Fruit fly (Drosophila melanogaster): Measurements from ENCODE around the gene CG14621.
A peak's percentile ranks its signal among the peaks of the same experiment; 100 is the strongest.

The CG14621 gene

dm6 chrX:22487667-22488593, 43.9 kb downstream of the CG14621 start (continued):
- TF ChIP-seq CG31441 (GFP tag; IDR thresholded peaks at IDR 0.05) (peak; percentile 58), CG11695 (GFP tag; IDR thresholded peaks at IDR 0.05) (peak; percentile 60; the same call in 2 of the 3 replicates), ERR (GFP tag; optimal IDR thresholded peaks at IDR 0.05) (peak; percentile 11), CG13624 (GFP tag; optimal IDR thresholded peaks at IDR 0.05) (no peak), CG17361 (GFP tag; IDR thresholded peaks at IDR 0.05) (peak; percentile 44; the same call in 2 of the 3 replicates), PHDP (tag; optimal IDR thresholded peaks at IDR 0.05) (peak; percentile 70), dmrt99B (tag; optimal IDR thresholded peaks at IDR 0.05) (peak; percentile 64), CG2889 (GFP tag; IDR thresholded peaks at IDR 0.05) (no peak), CG7357 (GFP tag; IDR thresholded peaks at IDR 0.05) (peak; percentile 24; the same call in 1 of the 3 replicates), D (optimal IDR thresholded peaks at IDR 0.05) (no peak), D (GFP tag; optimal IDR thresholded peaks at IDR 0.05) (no peak), Myb (GFP tag; optimal IDR thresholded peaks at IDR 0.05) (peak; percentile 1), CG10321 (GFP tag; IDR thresholded peaks at IDR 0.05) (no peak), Max (GFP tag; optimal IDR thresholded peaks at IDR 0.05) (peak; percentile 22), CG13775 (GFP tag; optimal IDR thresholded peaks at IDR 0.05) (peak; percentile 38), insv (GFP tag; optimal IDR thresholded peaks at IDR 0.05) (no peak), Elba2 (GFP tag; optimal IDR thresholded peaks at IDR 0.05) (no peak), CG8924 (tag; optimal IDR thresholded peaks at IDR 0.05) (peak; percentile 39), onecut (GFP tag; IDR thresholded peaks at IDR 0.05) (peak; percentile 19), CG4730 (GFP tag; IDR thresholded peaks at IDR 0.05) (0 out of 2 replicates have a peak, but pooled peaks have one; percentile 22), eve (GFP tag; optimal IDR thresholded peaks at IDR 0.05) (no peak), CG34422 (GFP tag; IDR thresholded peaks at IDR 0.05) (0 out of 3 replicates have a peak, but pooled peaks have one; percentile 48), CG10274 (GFP tag; optimal IDR thresholded peaks at IDR 0.05) (no peak), CG14710 (tag; optimal IDR thresholded peaks at IDR 0.05) (peak; percentile 23), CG10979 (tag; optimal IDR thresholded peaks at IDR 0.05) (peak; percentile 49), CG10147 (GFP tag; optimal IDR thresholded peaks at IDR 0.05) (peak; percentile 12), mam (GFP tag; optimal IDR thresholded peaks at IDR 0.05) (no peak), vvl (GFP tag; IDR thresholded peaks at IDR 0.05) (peak; percentile 56; the same call in 1 of the 2 replicates), exex (tag; optimal IDR thresholded peaks at IDR 0.05) (peak; percentile 60), Atf-2 (GFP tag; optimal IDR thresholded peaks at IDR 0.05) (no peak), rib (GFP tag; IDR thresholded peaks at IDR 0.05) (peak; percentile 70; the same call in 1 of the 2 replicates), CG10209 (GFP tag; optimal IDR thresholded peaks at IDR 0.05) (peak; percentile 47), Gsc (GFP tag; IDR thresholded peaks at IDR 0.05) (no peak), fd96Cb (tag; optimal IDR thresholded peaks at IDR 0.05) (peak; percentile 52), dm (GFP tag; optimal IDR thresholded peaks at IDR 0.05) (no peak), bbx (GFP tag; IDR thresholded peaks at IDR 0.05; ENCODE audit: partially characterized antibody) (no peak), Scr (GFP tag; IDR thresholded peaks at IDR 0.05; ENCODE audit: partially characterized antibody) (no peak), gem (tag; optimal IDR thresholded peaks at IDR 0.05) (peak; percentile 70), CG14860 (GFP tag; IDR thresholded peaks at IDR 0.05; ENCODE audit: partially characterized antibody) (no peak), Hsf (GFP tag; optimal IDR thresholded peaks at IDR 0.05) (no peak), Hmx (GFP tag; optimal IDR thresholded peaks at IDR 0.05) (no peak), CG2120 (GFP tag; optimal IDR thresholded peaks at IDR 0.05) (peak; percentile 26), Ravus (GFP tag; IDR thresholded peaks at IDR 0.05) (peak; percentile 20; the same call in 1 of the 2 replicates), CG7556 (GFP tag; optimal IDR thresholded peaks at IDR 0.05) (no peak), Rfx (GFP tag; IDR thresholded peaks at IDR 0.05) (peak; percentile 73), CG4854 (GFP tag; optimal IDR thresholded peaks at IDR 0.05) (no peak), Nf-YA (GFP tag; IDR thresholded peaks at IDR 0.05) (no peak), caup (GFP tag; optimal IDR thresholded peaks at IDR 0.05; ENCODE audit: severe bottlenecking) (no peak), sr (GFP tag; IDR thresholded peaks at IDR 0.05) (0 out of 3 replicates have a peak, but pooled peaks have one; percentile 58)
